Worm (Caenorhabditis elegans): ENCODE measurements around the gene srg-64.

Gene srg-64

DNA sequence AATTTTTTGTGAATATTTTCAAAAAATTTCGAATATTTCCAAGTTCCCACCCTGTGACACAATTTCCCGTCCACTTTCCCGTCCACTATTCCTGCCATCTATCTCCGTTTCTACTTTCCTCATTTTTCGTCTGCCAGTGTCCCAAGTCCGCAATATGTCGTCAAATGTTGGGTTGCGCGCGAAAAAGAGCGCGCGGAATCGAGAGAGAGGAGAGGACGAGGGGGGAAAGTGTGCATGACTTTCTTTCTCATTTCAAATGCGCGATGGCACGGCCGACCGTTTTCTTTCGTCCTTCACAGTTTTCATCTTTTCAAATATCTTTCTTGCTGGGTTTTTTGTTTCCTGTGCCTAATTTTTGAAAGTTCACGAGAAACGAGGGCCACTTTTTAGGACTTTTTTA is 15.4 kb downstream of the srg-64 start:
- TF ChIP-seq C38D4.7 (GFP tag; optimal IDR thresholded peaks at IDR 0.05) (no peak), pha-4 (tag; optimal IDR thresholded peaks at IDR 0.05) (no peak), ets-4 (tag; optimal IDR thresholded peaks at IDR 0.05) (no peak), nhr-11 (tag; optimal IDR thresholded peaks at IDR 0.05) (no peak), ceh-45 (GFP tag; IDR thresholded peaks at IDR 0.05) (no peak), mec-3 (tag; optimal IDR thresholded peaks at IDR 0.05; ENCODE audit: borderline replicate concordance) (no peak), nfya-1 (tag; optimal IDR thresholded peaks at IDR 0.05) (peak; percentile 54), unc-86 (tag; optimal IDR thresholded peaks at IDR 0.05) (no peak), sdc-2 (tag; optimal IDR thresholded peaks at IDR 0.05) (peak; percentile 62), K09A11.1 (tag; optimal IDR thresholded peaks at IDR 0.05; ENCODE audit: insufficient read depth) (no peak), tbx-2 (tag; optimal IDR thresholded peaks at IDR 0.05) (peak; percentile 2), fkh-6 (tag; optimal IDR thresholded peaks at IDR 0.05) (no peak), rnt-1 (tag; optimal IDR thresholded peaks at IDR 0.05) (no peak), hlh-30 (tag; optimal IDR thresholded peaks at IDR 0.05; ENCODE audit: insufficient read depth) (peak; percentile 67), pat-9 (tag; optimal IDR thresholded peaks at IDR 0.05) (no peak), F13H6.1 (tag; optimal IDR thresholded peaks at IDR 0.05) (no peak), unc-42 (tag; optimal IDR thresholded peaks at IDR 0.05) (no peak), elt-4 (tag; optimal IDR thresholded peaks at IDR 0.05) (no peak), elt-2 (tag; optimal IDR thresholded peaks at IDR 0.05) (no peak), gmeb-2 (tag; optimal IDR thresholded peaks at IDR 0.05) (no peak), ama-1 (optimal IDR thresholded peaks at IDR 0.05) (no peak), nhr-232 (tag; optimal IDR thresholded peaks at IDR 0.05) (no peak), ceh-34 (tag; optimal IDR thresholded peaks at IDR 0.05) (no peak), ceh-6 (GFP tag; optimal IDR thresholded peaks at IDR 0.05) (no peak), odd-2 (tag; optimal IDR thresholded peaks at IDR 0.05) (no peak), pha-2 (tag; optimal IDR thresholded peaks at IDR 0.05) (no peak)

DNA sequence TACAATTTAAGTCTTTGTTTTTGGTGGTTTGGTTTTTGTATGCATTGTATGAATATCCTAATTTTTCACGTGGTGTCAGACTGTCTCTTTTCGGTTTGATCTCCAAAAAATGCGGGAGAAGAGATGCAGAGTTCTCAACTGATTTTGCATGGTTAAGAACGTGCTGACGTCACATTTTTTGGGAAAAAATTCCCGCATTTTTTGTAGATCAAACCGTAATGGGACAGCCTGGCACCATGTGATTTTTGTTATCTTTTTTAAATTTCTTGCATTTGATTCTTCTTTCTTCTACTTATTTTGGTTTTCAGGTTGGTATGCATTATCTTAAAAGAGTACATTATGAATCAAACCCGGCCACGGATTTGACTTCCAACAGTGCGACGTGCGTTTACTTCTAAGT is 19.1 kb downstream of the srg-64 start, which contains the start of gene ZK662.5:
ZK662.5 (plus strand) TSS at position 301 of the 400 bp plus-strand sequence.
- no peak for TF ChIP-seq Y22D7AL.16 (tag; optimal IDR thresholded peaks at IDR 0.05)
- TF ChIP-seq sdc-2 (tag; optimal IDR thresholded peaks at IDR 0.05): no peak
- TF ChIP-seq che-1 (tag; optimal IDR thresholded peaks at IDR 0.05): no peak
- TF ChIP-seq ahr-1 (tag; optimal IDR thresholded peaks at IDR 0.05): no peak
- no peak for TF ChIP-seq hlh-6 (tag; optimal IDR thresholded peaks at IDR 0.05)
- no peak for TF ChIP-seq nfya-1 (tag; optimal IDR thresholded peaks at IDR 0.05)
- TF ChIP-seq sox-2 (GFP tag; IDR thresholded peaks at IDR 0.05): no peak
- no peak for TF ChIP-seq unc-42 (tag; optimal IDR thresholded peaks at IDR 0.05)
- no peak for TF ChIP-seq fkh-10 (GFP tag; optimal IDR thresholded peaks at IDR 0.05)
- no peak for TF ChIP-seq hlh-13 (GFP tag; optimal IDR thresholded peaks at IDR 0.05)
- no peak for TF ChIP-seq odd-2 (tag; optimal IDR thresholded peaks at IDR 0.05)

DNA sequence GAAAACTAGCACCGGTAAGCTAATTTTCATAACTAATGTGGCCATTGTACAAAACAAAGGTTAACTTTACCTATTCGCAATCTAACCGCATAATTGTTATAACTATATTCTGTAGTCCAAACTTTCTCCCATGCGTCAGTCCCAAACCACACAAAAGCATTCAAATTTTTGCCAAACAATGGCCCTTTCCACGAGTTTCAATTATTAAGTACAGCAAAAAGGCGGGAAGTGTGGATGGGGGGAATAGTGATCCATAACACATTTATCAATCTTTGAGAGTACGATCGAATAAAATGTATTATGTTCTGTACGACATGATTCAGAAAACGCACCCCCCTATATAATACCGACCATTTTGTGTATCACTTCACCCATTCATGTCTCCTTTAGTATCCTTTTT is 22.1 kb downstream of the srg-64 start, which contains the start of gene ZK662.6:
ZK662.6 (plus strand) TSS at position 301 of the 400 bp plus-strand sequence.
- TF ChIP-seq lim-6 (tag; optimal IDR thresholded peaks at IDR 0.05) (no peak), unc-86 (tag; optimal IDR thresholded peaks at IDR 0.05) (no peak), dmd-4 (tag; optimal IDR thresholded peaks at IDR 0.05; ENCODE audit: borderline replicate concordance) (no peak)

DNA sequence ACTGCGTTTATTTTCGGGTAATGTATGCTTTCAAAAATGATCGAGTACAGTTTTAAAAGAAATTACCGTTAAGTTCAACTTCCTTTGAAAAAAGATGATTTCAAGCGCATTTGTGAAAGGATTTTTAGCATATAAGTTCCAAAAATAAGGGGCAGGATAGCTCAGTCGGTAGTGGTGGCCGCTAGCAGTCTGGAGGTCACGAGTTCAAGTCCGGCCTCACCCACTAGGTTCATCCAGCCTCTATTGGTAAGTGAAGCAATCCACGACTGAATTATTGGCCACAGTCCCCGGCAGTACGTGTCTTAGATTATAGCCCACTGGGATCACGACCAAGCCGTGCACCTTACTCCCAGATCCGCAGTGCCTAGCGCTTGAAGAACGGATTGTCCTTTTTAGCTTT is 23.5 kb downstream of the srg-64 start:
- no peak for TF ChIP-seq ttx-3 (tag; optimal IDR thresholded peaks at IDR 0.05)
- no peak for TF ChIP-seq ceh-6 (GFP tag; optimal IDR thresholded peaks at IDR 0.05)
- no peak for TF ChIP-seq madf-2 (tag; optimal IDR thresholded peaks at IDR 0.05)
- no peak for TF ChIP-seq elt-4 (tag; optimal IDR thresholded peaks at IDR 0.05)
